Worm (Caenorhabditis elegans): ENCODE measurements around the gene dmsr-9.

DNA sequence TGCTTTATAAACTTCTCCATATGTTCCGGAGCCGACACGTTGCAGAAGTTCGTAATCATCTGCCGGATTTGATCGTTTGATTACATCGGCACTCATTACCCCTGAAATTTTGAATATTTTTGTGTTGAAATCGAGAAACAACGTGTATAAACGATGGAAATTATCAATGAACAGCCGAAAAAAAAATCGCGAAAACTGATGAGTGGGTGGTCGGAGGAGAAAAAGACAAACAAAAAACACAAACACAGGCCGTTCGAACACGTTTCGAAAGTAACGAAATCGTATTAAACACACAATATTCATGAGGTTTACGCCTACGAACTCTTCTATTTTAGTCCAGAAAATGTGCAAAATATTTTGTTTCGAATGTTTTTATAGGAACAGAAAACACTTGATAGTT is 6.9 kb downstream of the dmsr-9 start, which contains the start of gene gck-2:
- TF ChIP-seq ztf-11 (tag; optimal IDR thresholded peaks at IDR 0.05) (no peak), nhr-28 (tag; optimal IDR thresholded peaks at IDR 0.05) (no peak), nhr-41 (GFP tag; IDR thresholded peaks at IDR 0.05) (no peak), ceh-28 (tag; optimal IDR thresholded peaks at IDR 0.05) (no peak), daf-19 (GFP tag; conservative IDR thresholded peaks at IDR 0.05) (no peak), nhr-237 (tag; optimal IDR thresholded peaks at IDR 0.05) (no peak), Y75B8A.6 (GFP tag; IDR thresholded peaks at IDR 0.05) (no peak), madf-9 (GFP tag; conservative IDR thresholded peaks at IDR 0.05) (no peak), nhr-77 (tag; optimal IDR thresholded peaks at IDR 0.05) (no peak), ctbp-1 (GFP tag; IDR thresholded peaks at IDR 0.05) (no peak), snpc-4 (tag; optimal IDR thresholded peaks at IDR 0.05) (no peak), ceh-32 (tag; optimal IDR thresholded peaks at IDR 0.05; ENCODE audit: poor library complexity) (no peak)

Data from whole organism, L4 larva.